Worm (Caenorhabditis elegans) whole organism, young adult: ENCODE measurements around the gene C25H3.7.

Source experiments
- B0035.1 ChIP-seq: sonication (generic microtip); optimal IDR thresholded peaks from 2 replicates; lab custom pipeline; 2016; ENCODE audit warnings: missing genetic modification characterization, mild to moderate bottlenecking, missing compliant biosample characterization, missing genotype, missing genetic modification reagents
- B0261.1 ChIP-seq: sonication (generic microtip); optimal IDR thresholded peaks from 2 replicates; lab custom pipeline; 2016; ENCODE audit warnings: mild to moderate bottlenecking, missing genetic modification characterization, moderate library complexity, missing compliant biosample characterization
- D2030.7 ChIP-seq: fragments of 200-800 bp; sonication (Bioruptor generic); IDR thresholded peaks from 2 replicates; pipeline ENCODE4 v1.3.6; 2022; ENCODE audit warnings: missing genetic modification reagents, missing genetic modification characterization, missing compliant biosample characterization
- F23B12.7 ChIP-seq: sonication (generic microtip); optimal IDR thresholded peaks from 2 replicates; lab custom pipeline; 2017; ENCODE audit warnings: missing genetic modification characterization, mild to moderate bottlenecking, missing compliant biosample characterization, antibody characterized with exemption, moderate library complexity; ENCODE audit not compliant: insufficient read depth
- F57C9.4 ChIP-seq: sonication (generic microtip); optimal IDR thresholded peaks from 2 replicates; lab custom pipeline; 2017; ENCODE audit warnings: mild to moderate bottlenecking, missing genetic modification characterization, missing compliant biosample characterization
- akir-1 ChIP-seq: fragments of 200-800 bp; sonication (Bioruptor generic); optimal IDR thresholded peaks from 2 replicates; lab custom pipeline; 2018; ENCODE audit warnings: mild to moderate bottlenecking, missing genetic modification characterization, moderate library complexity, missing compliant biosample characterization
- ama-1 ChIP-seq, 3 experiments: fragments of 150-350 bp in 1 of 3; sonication (generic microtip) in 2 of 3; optimal IDR thresholded peaks; 2 replicates each; lab custom pipeline; 2014 to 2018; ENCODE audit warnings: missing biosample characterization in 2 of 3, missing genetic modification characterization in 2 of 3, missing genetic modification reagents in 2 of 3
- attf-3 ChIP-seq: fragments of 200-800 bp; sonication (Bioruptor generic); conservative IDR thresholded peaks from 2 replicates; pipeline ENCODE4 v1.3.6; 2022; ENCODE audit warnings: missing genetic modification reagents, missing genetic modification characterization, missing compliant biosample characterization
- attf-5 ChIP-seq: fragments of 200-800 bp; sonication (Bioruptor generic); optimal IDR thresholded peaks from 2 replicates; lab custom pipeline; 2018; ENCODE audit warnings: mild to moderate bottlenecking, missing genetic modification characterization, missing compliant biosample characterization
- bed-2 ChIP-seq: fragments of 200-800 bp; sonication (Bioruptor generic); IDR thresholded peaks from 2 replicates; pipeline ENCODE4 v1.3.6; 2022; ENCODE audit warnings: missing genetic modification reagents, missing genetic modification characterization, missing compliant biosample characterization
- cebp-1 ChIP-seq, 2 experiments: fragments of 200-800 bp in 1 of 2; sonication (Bioruptor generic) in 1 of 2; sonication (generic microtip) in 1 of 2; IDR thresholded peaks in 1 of 2; optimal IDR thresholded peaks in 1 of 2; 2 replicates each; pipeline versions ENCODE4 v1.3.6 to Lab custom; 2017 to 2022; ENCODE audit warnings: missing compliant biosample characterization in 2 of 2, missing genetic modification characterization in 2 of 2, mild to moderate bottlenecking in 1 of 2, missing genetic modification reagents in 1 of 2, moderate library complexity in 1 of 2
- ceh-100 ChIP-seq: fragments of 200-800 bp; sonication (Bioruptor generic); IDR thresholded peaks from 2 replicates; pipeline ENCODE4 v1.3.6; 2022; ENCODE audit warnings: missing genetic modification reagents, missing genetic modification characterization, missing compliant biosample characterization
- dox-1 ChIP-seq: fragments of 200-800 bp; sonication (Bioruptor generic); IDR thresholded peaks from 2 replicates; pipeline ENCODE4 v1.3.6; 2022; ENCODE audit warnings: missing genetic modification reagents, missing genetic modification characterization, missing compliant biosample characterization
- dpff-1 ChIP-seq: sonication (generic microtip); optimal IDR thresholded peaks from 2 replicates; lab custom pipeline; 2017; ENCODE audit warnings: mild to moderate bottlenecking, missing genetic modification characterization, missing compliant biosample characterization
- efl-1 ChIP-seq: fragments of 150-350 bp; optimal IDR thresholded peaks from 2 replicates; lab custom pipeline; 2014; ENCODE audit warnings: missing biosample characterization, missing genetic modification reagents, missing genetic modification characterization
- fkh-3 ChIP-seq: sonication (generic microtip); optimal IDR thresholded peaks from 2 replicates; lab custom pipeline; 2016; ENCODE audit warnings: mild to moderate bottlenecking, missing genetic modification characterization, missing compliant biosample characterization
- hlh-26 ChIP-seq: fragments of 200-800 bp; sonication (Bioruptor generic); conservative IDR thresholded peaks from 2 replicates; pipeline ENCODE4 v1.3.6; 2022; ENCODE audit warnings: missing genetic modification reagents, missing genetic modification characterization, missing compliant biosample characterization
- lag-1 ChIP-seq: fragments of 200-800 bp; sonication (Bioruptor generic); IDR thresholded peaks from 2 replicates; pipeline ENCODE4 v1.3.6; 2022; ENCODE audit warnings: missing genetic modification reagents, missing genetic modification characterization, missing compliant biosample characterization
- lin-26 ChIP-seq: fragments of 200-800 bp; sonication (Bioruptor generic); IDR thresholded peaks from 2 replicates; pipeline ENCODE4 v1.3.6; 2022; ENCODE audit warnings: missing genetic modification reagents, missing genetic modification characterization, missing compliant biosample characterization
- lin-35 ChIP-seq, 3 experiments: fragments of 150-350 bp in 2 of 3; sonication (generic microtip) in 1 of 3; optimal IDR thresholded peaks; 2 replicates each; lab custom pipeline; 2014 to 2018; ENCODE audit warnings: missing biosample characterization in 3 of 3, missing genetic modification characterization in 3 of 3, missing genetic modification reagents in 3 of 3
- lin-40 ChIP-seq: sonication (generic microtip); optimal IDR thresholded peaks from 2 replicates; lab custom pipeline; 2016; ENCODE audit warnings: missing genetic modification characterization, mild to moderate bottlenecking, missing compliant biosample characterization, missing genotype, missing genetic modification reagents
- lir-1 ChIP-seq: fragments of 200-800 bp; sonication (Bioruptor generic); conservative IDR thresholded peaks from 2 replicates; pipeline ENCODE4 v1.3.6; 2022; ENCODE audit warnings: missing genetic modification reagents, missing genetic modification characterization, missing compliant biosample characterization
- lsy-27 ChIP-seq: sonication (generic microtip); optimal IDR thresholded peaks from 2 replicates; lab custom pipeline; 2017; ENCODE audit warnings: missing genetic modification characterization, mild to moderate bottlenecking, missing compliant biosample characterization, antibody characterized with exemption, missing genotype, borderline replicate concordance; ENCODE audit not compliant: insufficient read depth
- madf-10 ChIP-seq: sonication (generic microtip); optimal IDR thresholded peaks from 2 replicates; lab custom pipeline; 2016; ENCODE audit warnings: mild to moderate bottlenecking, missing genetic modification characterization, missing compliant biosample characterization
- madf-6 ChIP-seq: fragments of 200-800 bp; sonication (Bioruptor generic); IDR thresholded peaks from 2 replicates; pipeline ENCODE4 v1.3.6; 2022; ENCODE audit warnings: missing genetic modification reagents, missing genetic modification characterization, missing compliant biosample characterization
- nfyb-1 ChIP-seq: fragments of 200-800 bp; sonication (Bioruptor generic); IDR thresholded peaks from 2 replicates; pipeline ENCODE4 v1.3.6; 2022; ENCODE audit warnings: missing genetic modification reagents, missing genetic modification characterization, missing compliant biosample characterization
- nhr-179 ChIP-seq: sonication (generic microtip); optimal IDR thresholded peaks from 2 replicates; lab custom pipeline; 2016; ENCODE audit warnings: mild to moderate bottlenecking, missing genetic modification characterization, missing compliant biosample characterization
- nhr-27 ChIP-seq: fragments of 200-800 bp; sonication (Bioruptor generic); optimal IDR thresholded peaks from 2 replicates; lab custom pipeline; 2018; ENCODE audit warnings: mild to moderate bottlenecking, missing genetic modification characterization, moderate library complexity, missing compliant biosample characterization
- nhr-80 ChIP-seq: sonication (generic microtip); optimal IDR thresholded peaks from 2 replicates; lab custom pipeline; 2016; ENCODE audit warnings: missing genetic modification characterization, missing compliant biosample characterization
- nhr-90 ChIP-seq: sonication (generic microtip); optimal IDR thresholded peaks from 2 replicates; lab custom pipeline; 2016; ENCODE audit warnings: missing genotype, mild to moderate bottlenecking, missing genetic modification characterization, missing compliant biosample characterization
- pha-4 ChIP-seq: fragments of 150-350 bp; sonication (generic microtip); optimal IDR thresholded peaks from 2 replicates; lab custom pipeline; 2014; ENCODE audit warnings: missing biosample characterization, missing genetic modification reagents, missing genetic modification characterization
- rcor-1 ChIP-seq: fragments of 200-800 bp; sonication (Bioruptor generic); IDR thresholded peaks from 2 replicates; pipeline ENCODE4 v1.3.6; 2022; ENCODE audit warnings: missing genetic modification reagents, missing genetic modification characterization, missing compliant biosample characterization
- rec-8 ChIP-seq, 2 experiments: sonication (generic microtip); optimal IDR thresholded peaks; 2 replicates each; lab custom pipeline; 2016; ENCODE audit warnings: mild to moderate bottlenecking in 2 of 2, missing genetic modification characterization in 2 of 2, missing genetic modification reagents in 2 of 2, missing genotype in 2 of 2, missing biosample characterization in 1 of 2, missing compliant biosample characterization in 1 of 2, moderate library complexity in 1 of 2
- repo-1 ChIP-seq: sonication (generic microtip); optimal IDR thresholded peaks from 2 replicates; lab custom pipeline; 2017; ENCODE audit warnings: mild to moderate bottlenecking, missing genetic modification characterization, missing compliant biosample characterization
- rpc-1 ChIP-seq, 2 experiments: fragments of 150-350 bp in 1 of 2; sonication (generic microtip) in 1 of 2; optimal IDR thresholded peaks; 2 replicates each; lab custom pipeline; 2014 to 2018; ENCODE audit warnings: missing biosample characterization in 1 of 2, missing genetic modification characterization in 1 of 2, missing genetic modification reagents in 1 of 2, missing genotype in 1 of 2
- sea-2 ChIP-seq: fragments of 200-800 bp; sonication (Bioruptor generic); IDR thresholded peaks from 2 replicates; pipeline ENCODE4 v1.3.6; 2022; ENCODE audit warnings: missing genetic modification characterization, missing compliant biosample characterization
- snpc-1.1 ChIP-seq: sonication (generic microtip); optimal IDR thresholded peaks from 2 replicates; lab custom pipeline; 2017; ENCODE audit warnings: missing genetic modification characterization, mild to moderate bottlenecking, missing compliant biosample characterization, antibody characterized with exemption, moderate library complexity, missing genotype, missing genetic modification reagents; ENCODE audit not compliant: insufficient read depth
- snpc-1.3 ChIP-seq: sonication (generic microtip); optimal IDR thresholded peaks from 2 replicates; lab custom pipeline; 2017; ENCODE audit warnings: missing genetic modification characterization, mild to moderate bottlenecking, missing compliant biosample characterization, antibody characterized with exemption, moderate library complexity, missing genotype, missing genetic modification reagents; ENCODE audit not compliant: insufficient read depth
- tbp1 ChIP-seq: fragments of 200-800 bp; sonication (Bioruptor generic); optimal IDR thresholded peaks from 2 replicates; lab custom pipeline; 2018; ENCODE audit warnings: mild to moderate bottlenecking, missing genetic modification characterization, missing compliant biosample characterization
- zfh-2 ChIP-seq: fragments of 200-800 bp; sonication (Bioruptor generic); conservative IDR thresholded peaks from 2 replicates; pipeline ENCODE4 v1.3.6; 2022; ENCODE audit warnings: missing genetic modification reagents, missing genetic modification characterization, missing compliant biosample characterization
- ztf-18 ChIP-seq: sonication (generic microtip); optimal IDR thresholded peaks from 2 replicates; lab custom pipeline; 2016; ENCODE audit warnings: missing genotype, mild to moderate bottlenecking, missing genetic modification characterization, missing compliant biosample characterization
- ztf-25 ChIP-seq: fragments of 200-800 bp; sonication (Bioruptor generic); IDR thresholded peaks from 2 replicates; pipeline ENCODE4 v1.3.6; 2022; ENCODE audit warnings: missing genetic modification reagents, missing genetic modification characterization, missing compliant biosample characterization
- ztf-26 ChIP-seq: sonication (generic microtip); optimal IDR thresholded peaks from 2 replicates; lab custom pipeline; 2017; ENCODE audit warnings: missing genetic modification characterization, missing compliant biosample characterization
- ztf-3 ChIP-seq: fragments of 200-800 bp; sonication (Bioruptor generic); optimal IDR thresholded peaks from 2 replicates; lab custom pipeline; 2018; ENCODE audit warnings: mild to moderate bottlenecking, missing genetic modification characterization, missing compliant biosample characterization
- ztf-6 ChIP-seq: fragments of 200-800 bp; sonication (Bioruptor generic); IDR thresholded peaks from 2 replicates; pipeline ENCODE4 v1.3.6; 2022; ENCODE audit warnings: missing genetic modification reagents, missing genetic modification characterization, missing compliant biosample characterization

The C25H3.7 gene

ce11 chrII:5661735-5662177, 7.0 kb downstream of the C25H3.7 start (continued):
- peak; percentile 98 for TF ChIP-seq nhr-27 (tag; lab: Kevin White, UChicago)
- peak; percentile 91 for TF ChIP-seq madf-6
- peak; percentile 94 for TF ChIP-seq ztf-3 (GFP tag; lab: Kevin White, UChicago)
- TF ChIP-seq zfh-2 (GFP tag; lab: Robert Waterston, UW) = peak; percentile 98
- peak; percentile 100 for TF ChIP-seq ama-1 (optimal IDR thresholded peaks at IDR 0.05; lab: Kevin White, UChicago)
- peak; percentile 89 to 94 for TF ChIP-seq ama-1 (GFP tag; optimal IDR thresholded peaks at IDR 0.05; lab: Kevin White, UChicago)
- TF ChIP-seq attf-5 (GFP tag; lab: Kevin White, UChicago) = peak; percentile 85
- peak; percentile 71 for TF ChIP-seq tbp1 (GFP tag; lab: Kevin White, UChicago)
- peak; percentile 2 for TF ChIP-seq nhr-80 (tag; lab: Kevin White, UChicago)
- peak; percentile 55 for TF ChIP-seq B0261.1 (tag; lab: Kevin White, UChicago)
- no peak for TF ChIP-seq snpc-1.1 (tag; lab: Kevin White, UChicago)
- peak; percentile 90 for TF ChIP-seq ceh-100
- peak; percentile 78 for TF ChIP-seq akir-1 (GFP tag; lab: Kevin White, UChicago)
- TF ChIP-seq dpff-1 (tag; lab: Kevin White, UChicago) = peak; percentile 99
- TF ChIP-seq lin-26 (GFP tag; lab: Robert Waterston, UW) = peak; percentile 85
- peak; percentile 100 for TF ChIP-seq nfyb-1 (GFP tag; lab: Robert Waterston, UW)
- peak; percentile 85 for TF ChIP-seq madf-10 (tag; lab: Kevin White, UChicago)
- TF ChIP-seq F23B12.7 (tag; lab: Kevin White, UChicago) = no peak
- peak; percentile 88 for TF ChIP-seq cebp-1 (GFP tag; IDR thresholded peaks at IDR 0.05; lab: Robert Waterston, UW)
- TF ChIP-seq cebp-1 (tag; optimal IDR thresholded peaks at IDR 0.05; lab: Kevin White, UChicago) = peak; percentile 90
- TF ChIP-seq nhr-90 = peak; percentile 87
- TF ChIP-seq bed-2 = peak; percentile 72; the same call in 1 of the 2 replicates
- no peak for TF ChIP-seq snpc-1.3
- TF ChIP-seq lsy-27 (tag; lab: Kevin White, UChicago) = peak; percentile 90
- TF ChIP-seq lin-40 = peak; percentile 88
- TF ChIP-seq pha-4 = no peak
- 0 out of 2 replicates have a peak, but pooled peaks have one; percentile 70 for TF ChIP-seq lag-1 (GFP tag; lab: Robert Waterston, UW)
- TF ChIP-seq F57C9.4 = peak; percentile 98
- TF ChIP-seq rec-8 (tag; optimal IDR thresholded peaks at IDR 0.05; lab: Kevin White, UChicago) = peak; percentile 36 to 42
- peak; percentile 64 for TF ChIP-seq D2030.7 (GFP tag; lab: Robert Waterston, UW)
- peak; percentile 96 for TF ChIP-seq ztf-26 (tag; lab: Kevin White, UChicago)
- 0 out of 2 replicates have a peak, but pooled peaks have one; percentile 78 for TF ChIP-seq hlh-26 (GFP tag; lab: Robert Waterston, UW)
- no peak for TF ChIP-seq rpc-1 (optimal IDR thresholded peaks at IDR 0.05; lab: Kevin White, UChicago)
- TF ChIP-seq rpc-1 (tag; optimal IDR thresholded peaks at IDR 0.05; lab: Kevin White, UChicago) = no peak
- peak; percentile 83 for TF ChIP-seq ztf-6 (GFP tag; lab: Robert Waterston, UW)
- TF ChIP-seq dox-1 (GFP tag; lab: Robert Waterston, UW) = peak; percentile 87; the same call in 1 of the 2 replicates
- peak; percentile 97 for TF ChIP-seq repo-1
- peak; percentile 96 for TF ChIP-seq sea-2 (GFP tag; lab: Robert Waterston, UW)
- TF ChIP-seq ztf-25 (GFP tag; lab: Robert Waterston, UW) = peak; percentile 95; the same call in 1 of the 2 replicates
- no peak for TF ChIP-seq efl-1 (GFP tag; lab: Kevin White, UChicago)
- TF ChIP-seq rcor-1 (GFP tag; lab: Robert Waterston, UW) = peak; percentile 79
- peak; percentile 91 for TF ChIP-seq B0035.1 (tag; lab: Kevin White, UChicago)
- peak in 2 of 3 experiments; percentile 57 to 69 for TF ChIP-seq lin-35 (GFP tag; optimal IDR thresholded peaks at IDR 0.05; lab: Kevin White, UChicago)
- peak; percentile 28 for TF ChIP-seq ztf-18 (tag; lab: Kevin White, UChicago)
- TF ChIP-seq fkh-3 (tag; lab: Kevin White, UChicago) = peak; percentile 99
- TF ChIP-seq nhr-179 = peak; percentile 12
- TF ChIP-seq attf-3 = peak; percentile 74
- peak; percentile 79 for TF ChIP-seq lir-1 (GFP tag; lab: Robert Waterston, UW)
